Worm (Caenorhabditis elegans) whole organism, late embryonic: ENCODE results near the gene dnj-11.

Source experiments
- C08G9.2 ChIP-seq: sonication (generic microtip); optimal IDR thresholded peaks from 2 replicates; lab custom pipeline; 2016; ENCODE audit warnings: mild to moderate bottlenecking, missing genetic modification characterization, moderate library complexity, missing compliant biosample characterization
- C38D4.7 ChIP-seq: fragments of 200-800 bp; sonication (Bioruptor generic); optimal IDR thresholded peaks from 2 replicates; lab custom pipeline; 2018; ENCODE audit warnings: mild to moderate bottlenecking, missing genetic modification characterization, moderate library complexity, missing compliant biosample characterization
- F13H6.1 ChIP-seq: sonication (generic microtip); optimal IDR thresholded peaks from 2 replicates; lab custom pipeline; 2016; ENCODE audit warnings: missing genetic modification characterization, missing compliant biosample characterization
- K09A11.1 ChIP-seq: sonication (generic microtip); optimal IDR thresholded peaks from 2 replicates; lab custom pipeline; 2017; ENCODE audit warnings: antibody characterized with exemption, mild to moderate bottlenecking, missing genetic modification characterization, missing compliant biosample characterization; ENCODE audit not compliant: insufficient read depth
- T23F11.4 ChIP-seq: fragments of 200-800 bp; sonication (Bioruptor generic); optimal IDR thresholded peaks from 2 replicates; lab custom pipeline; 2018; ENCODE audit warnings: mild to moderate bottlenecking, missing genetic modification characterization, missing compliant biosample characterization
- Y22D7AL.16 ChIP-seq: sonication (generic microtip); optimal IDR thresholded peaks from 2 replicates; lab custom pipeline; 2016; ENCODE audit warnings: missing genetic modification characterization, missing compliant biosample characterization
- ahr-1 ChIP-seq: sonication (generic microtip); optimal IDR thresholded peaks from 2 replicates; lab custom pipeline; 2016; ENCODE audit warnings: missing genetic modification characterization, missing compliant biosample characterization
- ama-1 ChIP-seq: fragments of 150-350 bp; optimal IDR thresholded peaks from 2 replicates; lab custom pipeline; 2014
- ceh-14 ChIP-seq: sonication (generic microtip); optimal IDR thresholded peaks from 2 replicates; lab custom pipeline; 2016; ENCODE audit warnings: missing genotype, missing genetic modification characterization, missing compliant biosample characterization
- ceh-18 ChIP-seq: sonication (generic microtip); optimal IDR thresholded peaks from 2 replicates; lab custom pipeline; 2016; ENCODE audit warnings: missing genetic modification characterization, missing compliant biosample characterization
- ceh-19 ChIP-seq: fragments of 200-800 bp; sonication (Bioruptor generic); optimal IDR thresholded peaks from 2 replicates; lab custom pipeline; 2018; ENCODE audit warnings: mild to moderate bottlenecking, missing genetic modification characterization, missing compliant biosample characterization
- ceh-2 ChIP-seq: sonication (generic microtip); optimal IDR thresholded peaks from 2 replicates; lab custom pipeline; 2016; ENCODE audit warnings: missing genotype, missing genetic modification characterization, missing compliant biosample characterization
- ceh-24 ChIP-seq: sonication (generic microtip); optimal IDR thresholded peaks from 2 replicates; lab custom pipeline; 2016; ENCODE audit warnings: mild to moderate bottlenecking, missing genetic modification characterization, missing compliant biosample characterization
- ceh-34 ChIP-seq: sonication (generic microtip); optimal IDR thresholded peaks from 2 replicates; lab custom pipeline; 2016; ENCODE audit warnings: mild to moderate bottlenecking, missing genetic modification characterization, missing compliant biosample characterization
- ceh-48 ChIP-seq: sonication (generic microtip); optimal IDR thresholded peaks from 2 replicates; lab custom pipeline; 2016; ENCODE audit warnings: missing genetic modification characterization, inconsistent platforms, missing compliant biosample characterization
- ceh-6 ChIP-seq: fragments of 200-800 bp; sonication (Bioruptor generic); optimal IDR thresholded peaks from 2 replicates; lab custom pipeline; 2018; ENCODE audit warnings: mild to moderate bottlenecking, missing genetic modification characterization, missing compliant biosample characterization
- ceh-9 ChIP-seq: sonication (generic microtip); optimal IDR thresholded peaks from 2 replicates; lab custom pipeline; 2016; ENCODE audit warnings: mild to moderate bottlenecking, missing genetic modification characterization, inconsistent platforms, missing compliant biosample characterization
- che-1 ChIP-seq: sonication (generic microtip); optimal IDR thresholded peaks from 2 replicates; lab custom pipeline; 2016; ENCODE audit warnings: mild to moderate bottlenecking, missing genetic modification characterization, missing compliant biosample characterization
- dve-1 ChIP-seq: sonication (generic microtip); optimal IDR thresholded peaks from 2 replicates; lab custom pipeline; 2017; ENCODE audit warnings: antibody characterized with exemption, mild to moderate bottlenecking, missing genetic modification characterization, missing compliant biosample characterization
- elt-2 ChIP-seq: sonication (generic microtip); optimal IDR thresholded peaks from 2 replicates; lab custom pipeline; 2016; ENCODE audit warnings: missing genetic modification reagents, missing genetic modification characterization, missing compliant biosample characterization
- elt-4 ChIP-seq: sonication (generic microtip); optimal IDR thresholded peaks from 2 replicates; lab custom pipeline; 2016; ENCODE audit warnings: missing genetic modification characterization, missing compliant biosample characterization
- ets-4 ChIP-seq: sonication (generic microtip); optimal IDR thresholded peaks from 2 replicates; lab custom pipeline; 2016; ENCODE audit warnings: missing genetic modification characterization, missing compliant biosample characterization
- hlh-13 ChIP-seq: fragments of 200-800 bp; sonication (Bioruptor generic); optimal IDR thresholded peaks from 2 replicates; lab custom pipeline; 2018; ENCODE audit warnings: mild to moderate bottlenecking, missing genetic modification characterization, missing compliant biosample characterization
- hlh-15 ChIP-seq: sonication (generic microtip); optimal IDR thresholded peaks from 2 replicates; lab custom pipeline; 2016; ENCODE audit warnings: missing genetic modification characterization, missing compliant biosample characterization
- hlh-8 ChIP-seq: sonication (generic microtip); optimal IDR thresholded peaks from 2 replicates; lab custom pipeline; 2016; ENCODE audit warnings: missing genotype, missing genetic modification characterization, missing compliant biosample characterization
- lim-6 ChIP-seq: sonication (generic microtip); optimal IDR thresholded peaks from 2 replicates; lab custom pipeline; 2016; ENCODE audit warnings: missing genetic modification characterization, missing compliant biosample characterization
- lin-11 ChIP-seq: fragments of 200-800 bp; sonication (Bioruptor generic); optimal IDR thresholded peaks from 2 replicates; lab custom pipeline; 2018; ENCODE audit warnings: mild to moderate bottlenecking, missing genetic modification characterization, missing compliant biosample characterization
- mec-3 ChIP-seq: sonication (generic microtip); optimal IDR thresholded peaks from 2 replicates; lab custom pipeline; 2016; ENCODE audit warnings: borderline replicate concordance, missing genetic modification characterization, missing compliant biosample characterization
- nhr-11 ChIP-seq: fragments of 150-350 bp; optimal IDR thresholded peaks from 2 replicates; lab custom pipeline; 2014; ENCODE audit warnings: missing biosample characterization, missing genetic modification characterization
- nhr-232 ChIP-seq: sonication (generic microtip); optimal IDR thresholded peaks from 2 replicates; lab custom pipeline; 2016; ENCODE audit warnings: missing genetic modification characterization, missing compliant biosample characterization
- npax-4 ChIP-seq: sonication (generic microtip); optimal IDR thresholded peaks from 2 replicates; lab custom pipeline; 2016; ENCODE audit warnings: missing genetic modification characterization, missing compliant biosample characterization
- pag-3 ChIP-seq: sonication (generic microtip); optimal IDR thresholded peaks from 2 replicates; lab custom pipeline; 2016; ENCODE audit warnings: missing compliant biosample characterization, missing genetic modification characterization, borderline replicate concordance
- pax-1 ChIP-seq: fragments of 150-350 bp; optimal IDR thresholded peaks from 2 replicates; lab custom pipeline; 2014; ENCODE audit warnings: missing biosample characterization, missing genetic modification characterization
- pros-1 ChIP-seq: fragments of 150-350 bp; optimal IDR thresholded peaks from 2 replicates; lab custom pipeline; 2014; ENCODE audit warnings: missing biosample characterization, missing genetic modification reagents, missing genetic modification characterization
- ref-2 ChIP-seq: sonication (generic microtip); optimal IDR thresholded peaks from 2 replicates; lab custom pipeline; 2016; ENCODE audit warnings: missing genetic modification characterization, missing compliant biosample characterization
- rnt-1 ChIP-seq: sonication (generic microtip); optimal IDR thresholded peaks from 2 replicates; lab custom pipeline; 2016; ENCODE audit warnings: missing genetic modification characterization, missing compliant biosample characterization
- sox-2 ChIP-seq: fragments of 200-800 bp; sonication (Bioruptor generic); IDR thresholded peaks from 2 replicates; pipeline ENCODE4 v1.3.6; 2022; ENCODE audit warnings: missing genetic modification reagents, missing genetic modification characterization, missing compliant biosample characterization
- sox-4 ChIP-seq: sonication (generic microtip); optimal IDR thresholded peaks from 2 replicates; lab custom pipeline; 2017; ENCODE audit warnings: mild to moderate bottlenecking, missing genetic modification characterization, inconsistent platforms, missing compliant biosample characterization
- tbx-2 ChIP-seq: sonication (generic microtip); optimal IDR thresholded peaks from 2 replicates; lab custom pipeline; 2016; ENCODE audit warnings: missing genetic modification characterization, missing compliant biosample characterization
- tbx-7 ChIP-seq: sonication (generic microtip); optimal IDR thresholded peaks from 2 replicates; lab custom pipeline; 2016; ENCODE audit warnings: missing genotype, missing genetic modification characterization, missing compliant biosample characterization
- unc-3 ChIP-seq, 2 experiments: fragments of 200-800 bp in 1 of 2; sonication (Bioruptor generic) in 1 of 2; sonication (generic microtip) in 1 of 2; conservative IDR thresholded peaks in 1 of 2; optimal IDR thresholded peaks in 1 of 2; 2 replicates each; pipeline versions ENCODE4 v1.3.6 to Lab custom; 2016 to 2022; ENCODE audit warnings: missing compliant biosample characterization in 2 of 2, missing genetic modification characterization in 2 of 2, missing genetic modification reagents in 1 of 2
- unc-55 ChIP-seq: sonication (generic microtip); optimal IDR thresholded peaks from 2 replicates; lab custom pipeline; 2017; ENCODE audit warnings: missing biosample characterization, missing genetic modification reagents, missing genetic modification characterization
- unc-86 ChIP-seq: sonication (generic microtip); optimal IDR thresholded peaks from 2 replicates; lab custom pipeline; 2016; ENCODE audit warnings: missing genetic modification characterization, missing compliant biosample characterization
- zip-5 ChIP-seq: sonication (generic microtip); optimal IDR thresholded peaks from 2 replicates; lab custom pipeline; 2016; ENCODE audit warnings: missing genetic modification characterization, missing compliant biosample characterization
- ztf-16 ChIP-seq: sonication (generic microtip); optimal IDR thresholded peaks from 2 replicates; lab custom pipeline; 2017; ENCODE audit warnings: missing genetic modification characterization, missing compliant biosample characterization

The dnj-11 gene

ce11 chrIV:6565605-6566004 lies 20.1 kb upstream of the dnj-11 start:
- TF ChIP-seq ref-2 = no peak
- no peak for TF ChIP-seq tbx-7
- TF ChIP-seq K09A11.1 (tag; lab: Kevin White, UChicago) = no peak
- no peak for TF ChIP-seq T23F11.4 (GFP tag; lab: Kevin White, UChicago)
- no peak for TF ChIP-seq lin-11 (tag; lab: Kevin White, UChicago)
- no peak for TF ChIP-seq nhr-232 (tag; lab: Kevin White, UChicago)
- no peak for TF ChIP-seq ceh-34 (tag; lab: Kevin White, UChicago)
- TF ChIP-seq pax-1 (tag; lab: Kevin White, UChicago) = no peak
- no peak for TF ChIP-seq nhr-11 (tag; lab: Kevin White, UChicago)
- no peak for TF ChIP-seq unc-3 (GFP tag; conservative IDR thresholded peaks at IDR 0.05; lab: Robert Waterston, UW)
- no peak for TF ChIP-seq unc-3 (tag; optimal IDR thresholded peaks at IDR 0.05; lab: Kevin White, UChicago)
- no peak for TF ChIP-seq ets-4
- no peak for TF ChIP-seq C08G9.2 (tag; lab: Kevin White, UChicago)
- no peak for TF ChIP-seq lim-6 (tag; lab: Kevin White, UChicago)
- TF ChIP-seq Y22D7AL.16 (tag; lab: Kevin White, UChicago) = no peak
- TF ChIP-seq pag-3 = no peak
- no peak for TF ChIP-seq unc-55 (GFP tag; lab: Kevin White, UChicago)
- no peak for TF ChIP-seq elt-4
- no peak for TF ChIP-seq hlh-13
- TF ChIP-seq ama-1 (lab: Kevin White, UChicago) = no peak
- no peak for TF ChIP-seq ceh-24 (tag; lab: Kevin White, UChicago)
- TF ChIP-seq, all 69 proteins: peak for 0

- no peak for TF ChIP-seq tbx-2 (tag; lab: Kevin White, UChicago)
- no peak for TF ChIP-seq ceh-48 (tag; lab: Kevin White, UChicago)
- TF ChIP-seq nhr-11 (tag; lab: Kevin White, UChicago) = no peak
- no peak for TF ChIP-seq dve-1 (tag; lab: Kevin White, UChicago)
- TF ChIP-seq npax-4 = no peak
- no peak for TF ChIP-seq hlh-8 (tag; lab: Kevin White, UChicago)
- TF ChIP-seq ceh-2 = no peak
- no peak for TF ChIP-seq ceh-18 (tag; lab: Kevin White, UChicago)
- TF ChIP-seq sox-4 (tag; lab: Kevin White, UChicago) = no peak
- no peak for TF ChIP-seq pros-1 (tag; lab: Kevin White, UChicago)
- TF ChIP-seq ceh-9 (tag; lab: Kevin White, UChicago) = no peak
- TF ChIP-seq ceh-19 (GFP tag; lab: Kevin White, UChicago) = no peak
- TF ChIP-seq ceh-6 (GFP tag; lab: Kevin White, UChicago) = no peak
- TF ChIP-seq hlh-15 (tag; lab: Kevin White, UChicago) = no peak
- TF ChIP-seq lim-6 (tag; lab: Kevin White, UChicago) = no peak
- no peak for TF ChIP-seq pag-3
- TF ChIP-seq F13H6.1 = no peak
- no peak for TF ChIP-seq sox-2
- TF ChIP-seq, all 69 proteins: peak for 0
Measured at ce11 chrIV:6572238-6572637, 13.4 kb upstream of the dnj-11 start, which contains the start of gene bicd-1. TSS of gene bicd-1 (minus strand) at chrIV:6572338.

- no peak for TF ChIP-seq ceh-6 (GFP tag; lab: Kevin White, UChicago)
- TF ChIP-seq ahr-1 (tag; lab: Kevin White, UChicago) = no peak
- no peak for TF ChIP-seq che-1 (tag; lab: Kevin White, UChicago)
- no peak for TF ChIP-seq unc-86 (tag; lab: Kevin White, UChicago)
- no peak for TF ChIP-seq mec-3
- TF ChIP-seq Y22D7AL.16 (tag; lab: Kevin White, UChicago) = no peak
- no peak for TF ChIP-seq hlh-13
- no peak for TF ChIP-seq tbx-7
- no peak for TF ChIP-seq ceh-2
- no peak for TF ChIP-seq C38D4.7 (GFP tag; lab: Kevin White, UChicago)
- TF ChIP-seq ceh-14 (tag; lab: Kevin White, UChicago) = no peak
- no peak for TF ChIP-seq elt-2
- TF ChIP-seq ama-1 (lab: Kevin White, UChicago) = no peak
- no peak for TF ChIP-seq ztf-16 (tag; lab: Kevin White, UChicago)
- TF ChIP-seq ets-4 = no peak
- TF ChIP-seq zip-5 = no peak
- TF ChIP-seq rnt-1 (tag; lab: Kevin White, UChicago) = no peak
Measured at ce11 chrIV:6572655-6573054, 13.0 kb upstream of the dnj-11 start.
